Worm (Caenorhabditis elegans) whole organism, L4 larva: ENCODE data around the gene F22F7.2.

Experiments used
- ceh-82 ChIP-seq: sonication (generic microtip); optimal IDR thresholded peaks from 2 replicates; lab custom pipeline; 2017; ENCODE audit warnings: missing biosample characterization, missing genetic modification characterization
- fkh-10 ChIP-seq: fragments of 150-350 bp; optimal IDR thresholded peaks from 2 replicates; lab custom pipeline; 2014; ENCODE audit warnings: missing biosample characterization, missing genetic modification reagents, missing genetic modification characterization
- nhr-41 ChIP-seq: fragments of 200-800 bp; sonication (Bioruptor generic); IDR thresholded peaks from 2 replicates; pipeline ENCODE4 v1.3.6; 2022; ENCODE audit warnings: missing genetic modification reagents, missing genetic modification characterization, missing compliant biosample characterization
- nhr-76 ChIP-seq: fragments of 150-350 bp; optimal IDR thresholded peaks from 2 replicates; lab custom pipeline; 2014; ENCODE audit warnings: missing biosample characterization, missing genetic modification characterization
- spr-3 ChIP-seq: fragments of 200-800 bp; sonication (Bioruptor generic); optimal IDR thresholded peaks from 2 replicates; lab custom pipeline; 2018; ENCODE audit warnings: mild to moderate bottlenecking, missing genetic modification characterization, missing compliant biosample characterization

ce11 chrV:2110368-2110767 is 12.2 kb upstream of the F22F7.2 start, which contains the start of gene F22F7.3:
- TF ChIP-seq spr-3 (GFP tag; lab: Kevin White, UChicago) (no peak), nhr-76 (no peak), fkh-10 (no peak), nhr-41 (no peak), ceh-82 (no peak)
